Worm (Caenorhabditis elegans) whole organism, L4 larva: ENCODE data around the gene mdt-19.
A peak's percentile ranks its signal among the peaks of the same experiment; 100 is the strongest.
"Not testable (repeated sequence)": the region's sequence is repeated elsewhere in the genome, so short reads cannot be mapped to it uniquely, and the experiment has no call there.

Source experiments
- D1046.2 ChIP-seq: fragments of 200-800 bp; sonication (Bioruptor generic); IDR thresholded peaks from 2 replicates; pipeline ENCODE4 v1.3.6; 2022; ENCODE audit warnings: missing genetic modification characterization, missing compliant biosample characterization
- F44E2.7 ChIP-seq: fragments of 200-800 bp; sonication (Bioruptor generic); IDR thresholded peaks from 2 replicates; pipeline ENCODE4 v2.1.2; 2022; ENCODE audit warnings: missing genetic modification characterization, missing compliant biosample characterization
- F49E8.2 ChIP-seq: sonication (generic microtip); optimal IDR thresholded peaks from 2 replicates; lab custom pipeline; 2016; ENCODE audit warnings: missing compliant biosample characterization, mild to moderate bottlenecking, missing genetic modification characterization, borderline replicate concordance
- R02D3.7 ChIP-seq: fragments of 150-350 bp; sonication (generic microtip); optimal IDR thresholded peaks from 3 replicates; lab custom pipeline; 2014; ENCODE audit warnings: missing biosample characterization, missing genetic modification characterization
- Y48G9A.11 ChIP-seq: fragments of 200-800 bp; sonication (Bioruptor generic); IDR thresholded peaks from 2 replicates; pipeline ENCODE4 v1.3.6; 2022; ENCODE audit warnings: missing genetic modification reagents, missing genetic modification characterization, missing compliant biosample characterization
- Y75B8A.6 ChIP-seq: fragments of 200-800 bp; sonication (Bioruptor generic); IDR thresholded peaks from 2 replicates; pipeline ENCODE4 v1.3.6; 2022; ENCODE audit warnings: missing genetic modification reagents, missing genetic modification characterization, missing compliant biosample characterization
- ZK546.5 ChIP-seq, 2 experiments: sonication (generic microtip); optimal IDR thresholded peaks; 2 replicates each; lab custom pipeline; 2017; ENCODE audit warnings: missing biosample characterization in 2 of 2, missing genetic modification characterization in 2 of 2
- ceh-20 ChIP-seq: fragments of 200-800 bp; sonication (Bioruptor generic); IDR thresholded peaks from 2 replicates; pipeline ENCODE4 v1.3.6; 2022; ENCODE audit warnings: missing genetic modification reagents, missing genetic modification characterization, missing compliant biosample characterization
- ceh-62 ChIP-seq: sonication (generic microtip); optimal IDR thresholded peaks from 2 replicates; lab custom pipeline; 2017; ENCODE audit warnings: missing biosample characterization, missing genetic modification characterization
- daf-16 ChIP-seq, 3 experiments: sonication (generic microtip); optimal IDR thresholded peaks; 2 replicates each; lab custom pipeline; 2016 to 2017; ENCODE audit warnings: missing genetic modification characterization in 3 of 3, missing genetic modification reagents in 3 of 3, mild to moderate bottlenecking in 2 of 3, missing compliant biosample characterization in 2 of 3, missing biosample characterization in 1 of 3, moderate library complexity in 1 of 3
- daf-8 ChIP-seq: fragments of 200-800 bp; sonication (Bioruptor generic); IDR thresholded peaks from 2 replicates; pipeline ENCODE4 v1.3.6; 2022; ENCODE audit warnings: missing genetic modification characterization, missing compliant biosample characterization
- dmd-6 ChIP-seq: fragments of 200-800 bp; sonication (Bioruptor generic); IDR thresholded peaks from 2 replicates; pipeline ENCODE4 v1.3.6; 2022; ENCODE audit warnings: missing genetic modification reagents, missing genetic modification characterization, missing compliant biosample characterization
- dpl-1 ChIP-seq: fragments of 150-350 bp; optimal IDR thresholded peaks from 2 replicates; lab custom pipeline; 2014; ENCODE audit warnings: missing biosample characterization, missing genetic modification reagents, missing genetic modification characterization
- dve-1 ChIP-seq: sonication (generic microtip); optimal IDR thresholded peaks from 2 replicates; lab custom pipeline; 2017; ENCODE audit warnings: antibody characterized with exemption, mild to moderate bottlenecking, missing genetic modification characterization, missing compliant biosample characterization; ENCODE audit not compliant: insufficient read depth
- egl-43 ChIP-seq: fragments of 200-800 bp; sonication (Bioruptor generic); IDR thresholded peaks from 2 replicates; pipeline ENCODE4 v1.3.6; 2022; ENCODE audit warnings: missing genetic modification reagents, missing genetic modification characterization, missing compliant biosample characterization
- hlh-11 ChIP-seq: fragments of 200-800 bp; sonication (Bioruptor generic); optimal IDR thresholded peaks from 2 replicates; lab custom pipeline; 2018; ENCODE audit warnings: mild to moderate bottlenecking, missing genetic modification characterization, missing compliant biosample characterization
- jun-1 ChIP-seq: fragments of 150-350 bp; optimal IDR thresholded peaks from 2 replicates; lab custom pipeline; 2014; ENCODE audit warnings: missing biosample characterization, missing genetic modification reagents, missing genetic modification characterization
- lin-39 ChIP-seq: fragments of 150-350 bp; optimal IDR thresholded peaks from 2 replicates; lab custom pipeline; 2014; ENCODE audit warnings: missing biosample characterization, missing genetic modification reagents, missing genetic modification characterization
- lir-3 ChIP-seq: sonication (generic microtip); optimal IDR thresholded peaks from 2 replicates; lab custom pipeline; 2016; ENCODE audit warnings: mild to moderate bottlenecking, missing genetic modification characterization, missing compliant biosample characterization
- lsy-2 ChIP-seq, 2 experiments: fragments of 150-350 bp in 1 of 2; sonication (generic microtip) in 1 of 2; optimal IDR thresholded peaks; 2 replicates each; lab custom pipeline; 2014 to 2017; ENCODE audit warnings: missing biosample characterization in 2 of 2, missing genetic modification characterization in 2 of 2
- mxl-3 ChIP-seq: fragments of 200-800 bp; sonication (Bioruptor generic); optimal IDR thresholded peaks from 2 replicates; lab custom pipeline; 2018; ENCODE audit warnings: mild to moderate bottlenecking, missing genetic modification characterization, missing compliant biosample characterization
- nhr-102 ChIP-seq: sonication (generic microtip); optimal IDR thresholded peaks from 2 replicates; lab custom pipeline; 2016; ENCODE audit warnings: mild to moderate bottlenecking, missing genetic modification characterization, moderate library complexity, missing compliant biosample characterization
- nhr-25 ChIP-seq: sonication (generic microtip); optimal IDR thresholded peaks from 2 replicates; lab custom pipeline; 2017; ENCODE audit warnings: missing genetic modification characterization, mild to moderate bottlenecking, missing compliant biosample characterization, antibody characterized with exemption, moderate library complexity, borderline replicate concordance; ENCODE audit not compliant: insufficient read depth
- nhr-41 ChIP-seq: fragments of 200-800 bp; sonication (Bioruptor generic); IDR thresholded peaks from 2 replicates; pipeline ENCODE4 v1.3.6; 2022; ENCODE audit warnings: missing genetic modification reagents, missing genetic modification characterization, missing compliant biosample characterization
- nhr-48 ChIP-seq: sonication (generic microtip); optimal IDR thresholded peaks from 2 replicates; lab custom pipeline; 2016; ENCODE audit warnings: mild to moderate bottlenecking, missing genetic modification characterization, missing compliant biosample characterization
- nhr-6 ChIP-seq: fragments of 150-350 bp; optimal IDR thresholded peaks from 2 replicates; lab custom pipeline; 2014; ENCODE audit warnings: missing biosample characterization, missing genetic modification characterization
- skn-1 ChIP-seq: fragments of 150-350 bp; optimal IDR thresholded peaks from 2 replicates; lab custom pipeline; 2014; ENCODE audit warnings: missing biosample characterization, missing genetic modification characterization
- snpc-1.2 ChIP-seq: fragments of 200-800 bp; sonication (Bioruptor generic); IDR thresholded peaks from 2 replicates; pipeline ENCODE4 v1.3.6; 2022; ENCODE audit warnings: missing genetic modification reagents, missing genetic modification characterization, missing compliant biosample characterization
- snpc-4 ChIP-seq: fragments of 150-350 bp; optimal IDR thresholded peaks from 2 replicates; lab custom pipeline; 2014; ENCODE audit warnings: missing biosample characterization, missing genetic modification characterization
- tag-97 ChIP-seq: fragments of 200-800 bp; sonication (Bioruptor generic); IDR thresholded peaks from 2 replicates; pipeline ENCODE4 v1.3.6; 2022; ENCODE audit warnings: missing genetic modification characterization, missing compliant biosample characterization
- unc-62 ChIP-seq, 3 experiments: fragments of 150-350 bp in 1 of 3; sonication (generic microtip); optimal IDR thresholded peaks in 2 of 3; peaks in 1 of 3; 1 replicate in 1 of 3; 2 replicates in 2 of 3; lab custom pipeline; 2014 to 2017; ENCODE audit warnings: missing biosample characterization in 3 of 3, missing genetic modification characterization in 3 of 3, missing genetic modification reagents in 3 of 3, missing genotype in 1 of 3
- zfp-2 ChIP-seq: sonication (generic microtip); optimal IDR thresholded peaks from 2 replicates; lab custom pipeline; 2016; ENCODE audit warnings: mild to moderate bottlenecking, missing genetic modification characterization, missing compliant biosample characterization
- zip-11 ChIP-seq: fragments of 200-800 bp; sonication (Bioruptor generic); IDR thresholded peaks from 2 replicates; pipeline ENCODE4 v1.3.6; 2022; ENCODE audit warnings: missing genetic modification characterization, missing compliant biosample characterization
- zip-2 ChIP-seq: fragments of 150-350 bp; optimal IDR thresholded peaks from 2 replicates; lab custom pipeline; 2014; ENCODE audit warnings: missing biosample characterization, missing genetic modification characterization

Gene mdt-19

ce11 chrIII:2603671-2604070, 5.8 kb downstream of the mdt-19 start, which contains the start of gene Y71H2B.11:
TSS of gene Y71H2B.11 (plus strand) at chrIII:2603971.
- no peak for TF ChIP-seq D1046.2 (GFP tag; lab: Robert Waterston, UW)
- TF ChIP-seq ceh-62 (tag; lab: Kevin White, UChicago): no peak
- no peak for TF ChIP-seq nhr-102
- TF ChIP-seq nhr-41 (GFP tag; lab: Robert Waterston, UW): no peak
- TF ChIP-seq nhr-48 (tag; lab: Kevin White, UChicago): no peak
- TF ChIP-seq lin-39 (tag; lab: Kevin White, UChicago): no peak
- no peak for TF ChIP-seq skn-1 (tag; lab: Kevin White, UChicago)
- TF ChIP-seq dve-1: no peak
- TF ChIP-seq, all 104 proteins: peak for 0

- not testable (repeated sequence) for TF ChIP-seq F49E8.2 (tag; lab: Kevin White, UChicago); daf-8; ceh-20 (GFP tag; lab: Robert Waterston, UW)
Observed at ce11 chrIII:2607717-2608116, 9.9 kb downstream of the mdt-19 start, which contains the start of gene Y71H2B.5. TSS of gene Y71H2B.5 (plus strand) at chrIII:2608017.

DNA sequence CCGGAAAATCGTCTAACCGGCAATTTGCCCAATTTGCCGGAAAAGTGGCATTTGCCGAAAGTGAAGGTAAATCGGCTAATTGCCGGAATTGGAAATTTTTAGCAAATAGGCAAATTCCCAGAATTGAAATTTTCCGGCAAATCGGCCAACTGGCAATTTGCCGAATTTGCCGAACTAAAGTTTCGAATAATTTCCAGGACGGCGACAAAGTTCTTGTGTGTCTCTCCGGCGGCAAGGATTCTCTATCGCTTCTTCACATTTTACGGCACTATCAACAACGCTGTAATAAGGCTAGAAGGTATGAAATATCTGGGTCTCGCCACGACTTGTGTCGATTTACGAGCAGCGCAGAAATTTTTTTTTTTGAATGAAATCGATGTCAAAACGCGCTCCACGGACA, 18.4 kb downstream of the mdt-19 start:
- TF ChIP-seq unc-62 (GFP tag; optimal IDR thresholded peaks at IDR 0.05 in 1 of 2; lab: Kevin White, UChicago) (peak in 1 of 2 experiments; percentile 95), unc-62 (tag; optimal IDR thresholded peaks at IDR 0.05; lab: Kevin White, UChicago) (no peak), F44E2.7 (GFP tag; lab: Robert Waterston, UW) (no peak), tag-97 (no peak)

DNA sequence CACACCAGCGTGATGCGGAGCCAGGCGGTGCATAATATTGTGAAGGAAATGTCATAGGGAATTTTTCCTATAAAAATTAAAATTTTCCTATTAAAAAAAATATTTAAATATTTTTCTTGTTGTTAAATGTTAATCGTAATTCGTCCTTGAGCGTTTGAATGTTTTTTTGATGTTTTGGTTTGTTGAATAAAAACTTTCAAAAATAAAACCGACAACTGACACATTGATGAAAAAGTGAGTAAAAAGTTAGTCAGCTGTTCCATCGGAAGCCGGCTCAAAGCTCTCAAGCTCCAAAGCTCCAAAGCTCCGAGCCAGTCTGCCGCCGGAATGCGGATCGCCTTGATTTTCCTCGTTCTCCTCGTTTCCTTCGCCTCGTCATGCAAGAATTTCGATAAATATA, 20.8 kb downstream of the mdt-19 start, which contains the start of gene Y71H2B.4:
Gene Y71H2B.4 (plus strand): TSS at position 301 of the 400 bp plus-strand sequence.
- no peak for TF ChIP-seq jun-1
- TF ChIP-seq Y48G9A.11 (GFP tag; lab: Robert Waterston, UW): no peak
- TF ChIP-seq snpc-1.2 (GFP tag; lab: Robert Waterston, UW): no peak
- TF ChIP-seq nhr-6: no peak
- no peak for TF ChIP-seq snpc-4
- TF ChIP-seq egl-43: no peak
- TF ChIP-seq lsy-2 (tag; optimal IDR thresholded peaks at IDR 0.05; lab: Kevin White, UChicago): no peak
- no peak for TF ChIP-seq hlh-11 (tag; lab: Kevin White, UChicago)
- no peak for TF ChIP-seq zfp-2 (tag; lab: Kevin White, UChicago)
- TF ChIP-seq lir-3: no peak
- no peak for TF ChIP-seq ceh-20 (GFP tag; lab: Robert Waterston, UW)
- no peak for TF ChIP-seq D1046.2 (GFP tag; lab: Robert Waterston, UW)
- no peak for TF ChIP-seq ZK546.5 (tag; optimal IDR thresholded peaks at IDR 0.05; lab: Kevin White, UChicago)
- no peak for TF ChIP-seq zip-2 (tag; lab: Kevin White, UChicago)
- no peak for TF ChIP-seq lin-39 (tag; lab: Kevin White, UChicago)
- no peak for TF ChIP-seq dmd-6
- no peak for TF ChIP-seq nhr-25 (tag; lab: Kevin White, UChicago)
- TF ChIP-seq zip-11 (GFP tag; lab: Robert Waterston, UW): no peak
- TF ChIP-seq Y75B8A.6 (GFP tag; lab: Robert Waterston, UW): no peak
- TF ChIP-seq R02D3.7 (tag; lab: Kevin White, UChicago): no peak

DNA sequence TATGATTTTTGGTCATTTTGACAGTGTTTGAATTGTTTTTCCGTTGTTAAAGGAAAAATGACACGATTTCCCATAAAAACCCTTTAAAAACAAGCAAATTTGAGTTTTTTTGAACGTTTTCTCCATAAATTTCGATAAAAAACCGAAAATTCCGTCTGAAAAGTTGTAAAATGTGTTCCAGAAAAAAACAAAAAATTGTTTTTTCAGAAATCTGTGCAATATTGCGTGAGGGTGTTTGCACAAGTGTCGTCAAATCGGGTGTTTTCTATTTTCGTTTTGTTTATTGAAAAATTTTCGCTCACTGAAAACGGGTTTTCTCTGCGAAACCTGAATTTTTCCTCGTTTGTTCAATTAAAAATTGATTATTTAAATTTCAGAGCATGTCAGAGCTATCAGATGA, 21.7 kb downstream of the mdt-19 start, which contains the start of gene ppfr-4:
Gene ppfr-4 (plus strand): TSS at position 378 of the 400 bp plus-strand sequence.
- TF ChIP-seq dpl-1: peak; percentile 19
- TF ChIP-seq lsy-2 (tag; optimal IDR thresholded peaks at IDR 0.05; lab: Kevin White, UChicago): peak in 1 of 2 experiments; percentile 24
- TF ChIP-seq daf-16 (GFP tag; optimal IDR thresholded peaks at IDR 0.05; lab: Kevin White, UChicago): no peak
- TF ChIP-seq daf-16 (tag; optimal IDR thresholded peaks at IDR 0.05; lab: Kevin White, UChicago): peak; percentile 15
- no peak for TF ChIP-seq mxl-3 (GFP tag; lab: Kevin White, UChicago)
- peak; percentile 1 for TF ChIP-seq dve-1
